Fruit fly (Drosophila melanogaster) whole organism: ENCODE measurements around the gene Slip1.

Experiments
- CG8478 ChIP-seq: fragments of >200 bp; optimal IDR thresholded peaks from 2 replicates; lab custom pipeline; 2018; ENCODE audit warnings: inconsistent platforms
- pan ChIP-seq: fragments of >200 bp; optimal IDR thresholded peaks from 2 replicates; lab custom pipeline; 2017
- usp ChIP-seq: fragments of >200 bp; optimal IDR thresholded peaks from 2 replicates; lab custom pipeline; 2017; ENCODE audit warnings: missing biosample characterization, missing genetic modification characterization, mixed read lengths

- TF ChIP-seq CG8478 (lab: Kevin White, UChicago): no peak
- TF ChIP-seq usp: no peak
- TF ChIP-seq pan (lab: Kevin White, UChicago): no peak
These were observed 856 bp downstream of the Slip1 start for dm6 chr4:664277-664676.
